Worm (Caenorhabditis elegans) whole organism, midembryonic: ENCODE results near the gene pup-2.

ENCODE experiments used
- cog-1 ChIP-seq: sonication (generic microtip); optimal IDR thresholded peaks from 2 replicates; lab custom pipeline; 2016; ENCODE audit warnings: missing genetic modification characterization, missing compliant biosample characterization
- tab-1 ChIP-seq: fragments of 200-800 bp; sonication (Bioruptor generic); IDR thresholded peaks from 2 replicates; pipeline ENCODE4 v1.3.6; 2022; ENCODE audit warnings: missing genetic modification characterization, missing compliant biosample characterization
- ztf-23 ChIP-seq: fragments of 200-800 bp; sonication (Bioruptor generic); IDR thresholded peaks from 2 replicates; pipeline ENCODE4 v1.3.6; 2022; ENCODE audit warnings: missing genetic modification reagents, missing genetic modification characterization, missing compliant biosample characterization
- ztf-29 ChIP-seq: fragments of 200-800 bp; sonication (Bioruptor generic); IDR thresholded peaks from 2 replicates; pipeline ENCODE4 v1.3.6; 2022; ENCODE audit warnings: missing genetic modification reagents, missing genetic modification characterization, missing compliant biosample characterization

ce11 chrIII:5185620-5186019 lies at the start of gene pup-2:
- TF ChIP-seq cog-1 (tag; lab: Kevin White, UChicago), result no peak
- no peak for TF ChIP-seq ztf-29 (GFP tag; lab: Robert Waterston, UW)
- no peak for TF ChIP-seq ztf-23 (GFP tag; lab: Robert Waterston, UW)
- TF ChIP-seq tab-1 (GFP tag; lab: Robert Waterston, UW), result no peak
